Fruit fly (Drosophila melanogaster): ENCODE data around the gene jar.

jar gene

dm6 chr3R:24318217-24319082 is 47.4 kb upstream of the jar start, which contains the start of the genes Nab2 and BRWD3 (continued):
- TF ChIP-seq zfh1 (GFP tag; IDR thresholded peaks at IDR 0.05) (0 out of 3 replicates have a peak, but pooled peaks have one; percentile 37), PHDP (tag; optimal IDR thresholded peaks at IDR 0.05) (no peak), prd (optimal IDR thresholded peaks at IDR 0.05) (no peak), prd (GFP tag; IDR thresholded peaks at IDR 0.05) (peak; percentile 56), dmrt11E (tag; optimal IDR thresholded peaks at IDR 0.05) (peak; percentile 38), Pdp1 (GFP tag; optimal IDR thresholded peaks at IDR 0.05) (peak in 1 of 2 experiments; percentile 28), slbo (GFP tag; IDR thresholded peaks at IDR 0.05) (peak; percentile 75), pfk (GFP tag; optimal IDR thresholded peaks at IDR 0.05) (no peak), esg (GFP tag; conservative IDR thresholded peaks at IDR 0.05) (no peak; the same call in 1 of the 2 replicates), CG9727 (GFP tag; optimal IDR thresholded peaks at IDR 0.05) (peak; percentile 64), CG12155 (GFP tag; optimal IDR thresholded peaks at IDR 0.05) (peak; percentile 39), CG4424 (GFP tag; optimal IDR thresholded peaks at IDR 0.05) (peak; percentile 52), CG31365 (tag; optimal IDR thresholded peaks at IDR 0.05) (no peak), gt (GFP tag; IDR thresholded peaks at IDR 0.05) (no peak), CG17328 (GFP tag; IDR thresholded peaks at IDR 0.05) (peak; percentile 49; the same call in 1 of the 2 replicates), Scr (GFP tag; IDR thresholded peaks at IDR 0.05; ENCODE audit: partially characterized antibody) (peak; percentile 64), CG13775 (GFP tag; optimal IDR thresholded peaks at IDR 0.05) (peak; percentile 68), Gug (GFP tag; IDR thresholded peaks at IDR 0.05) (peak; percentile 29; the same call in 1 of the 4 replicates), Ets97D (GFP tag; optimal IDR thresholded peaks at IDR 0.05) (peak; percentile 19), CG10462 (GFP tag; optimal IDR thresholded peaks at IDR 0.05) (no peak), CG7928 (GFP tag; optimal IDR thresholded peaks at IDR 0.05) (no peak), Oaz (GFP tag; IDR thresholded peaks at IDR 0.05) (peak; percentile 30; the same call in 1 of the 2 replicates), chinmo (GFP tag; IDR thresholded peaks at IDR 0.05; ENCODE audit: partially characterized antibody) (peak; percentile 45; the same call in 1 of the 4 replicates), CG17829 (tag; optimal IDR thresholded peaks at IDR 0.05) (peak; percentile 18), lilli (GFP tag; optimal IDR thresholded peaks at IDR 0.05) (no peak), Rx (GFP tag; IDR thresholded peaks at IDR 0.05) (peak; percentile 22; the same call in 1 of the 2 replicates), CG11093 (GFP tag; IDR thresholded peaks at IDR 0.05) (no peak), crol (GFP tag; IDR thresholded peaks at IDR 0.05) (no peak), CG2116 (GFP tag; optimal IDR thresholded peaks at IDR 0.05) (peak; percentile 53), CG8765 (GFP tag; IDR thresholded peaks at IDR 0.05) (0 out of 2 replicates have a peak, but pooled peaks have one; percentile 28), Xbp1 (GFP tag; optimal IDR thresholded peaks at IDR 0.05) (peak; percentile 58), tna (GFP tag; IDR thresholded peaks at IDR 0.05; ENCODE audit: partially characterized antibody) (no peak), CG10979 (tag; optimal IDR thresholded peaks at IDR 0.05) (peak; percentile 13), zen (tag; optimal IDR thresholded peaks at IDR 0.05) (peak; percentile 28), CG11695 (GFP tag; IDR thresholded peaks at IDR 0.05) (no peak), Ptx1 (GFP tag; IDR thresholded peaks at IDR 0.05) (peak; percentile 35; the same call in 1 of the 2 replicates), dysf (GFP tag; IDR thresholded peaks at IDR 0.05) (peak; percentile 53; the same call in 1 of the 3 replicates), fd96Cb (tag; optimal IDR thresholded peaks at IDR 0.05) (peak; percentile 21), sisA (GFP tag; IDR thresholded peaks at IDR 0.05) (peak; percentile 11; the same call in 1 of the 2 replicates), cato (GFP tag; optimal IDR thresholded peaks at IDR 0.05; ENCODE audit: borderline replicate concordance) (peak; percentile 9), CG12659 (GFP tag; optimal IDR thresholded peaks at IDR 0.05) (peak; percentile 42), phol (tag; optimal IDR thresholded peaks at IDR 0.05) (peak; percentile 65), unc-4 (GFP tag; IDR thresholded peaks at IDR 0.05; ENCODE audit: partially characterized antibody) (peak; percentile 62), CG18476 (GFP tag; optimal IDR thresholded peaks at IDR 0.05) (peak; percentile 44), vvl (GFP tag; IDR thresholded peaks at IDR 0.05) (peak; percentile 66), CG14860 (GFP tag; IDR thresholded peaks at IDR 0.05; ENCODE audit: partially characterized antibody) (peak; percentile 42; the same call in 2 of the 3 replicates), pan (optimal IDR thresholded peaks at IDR 0.05) (no peak), pan (GFP tag; optimal IDR thresholded peaks at IDR 0.05 in 1 of 2, IDR thresholded peaks at IDR 0.05 in 1 of 2) (peak in 1 of 2 experiments; percentile 31)

Measured in whole organism, embryonic.